Worm (Caenorhabditis elegans): ENCODE data around the gene ssup-72.

ssup-72 gene

DNA sequence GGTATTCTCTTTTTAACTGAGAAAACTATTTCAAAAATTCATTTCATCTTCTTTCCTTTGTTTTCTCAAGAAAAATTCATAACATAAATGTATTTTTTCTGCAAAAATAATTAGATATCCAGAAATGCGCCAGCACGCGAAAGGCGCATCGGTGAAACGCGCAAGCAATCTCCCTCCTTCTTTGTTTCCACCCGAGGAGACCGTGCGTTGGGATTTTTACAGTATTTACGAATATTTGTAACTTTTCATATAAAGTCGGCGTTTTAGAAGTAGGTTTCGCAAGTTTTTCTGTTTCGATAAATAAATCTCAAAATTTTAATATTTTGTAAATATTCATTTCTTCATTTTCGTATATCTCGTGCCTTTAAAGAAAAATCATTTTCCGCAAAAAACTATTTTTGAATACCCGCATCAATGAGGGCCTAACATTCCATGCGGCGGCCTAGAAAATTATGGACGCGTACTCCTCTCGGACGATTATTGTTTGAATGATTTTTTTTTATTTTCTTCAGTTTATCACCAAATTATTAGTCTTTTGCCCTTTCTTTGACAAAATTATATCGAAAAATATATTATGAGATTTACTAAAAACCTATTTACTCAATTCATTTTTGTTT lies at the start of gene ssup-72:
Gene ssup-72 (plus strand): TSS at position 181 of the 617 bp plus-strand sequence.
- peak; percentile 49 for TF ChIP-seq rbr-2 (tag; optimal IDR thresholded peaks at IDR 0.05)
- TF ChIP-seq T20F7.1 (GFP tag; optimal IDR thresholded peaks at IDR 0.05): peak; percentile 60
- TF ChIP-seq nhr-28 (tag; optimal IDR thresholded peaks at IDR 0.05): peak; percentile 2
- no peak for TF ChIP-seq nhr-6 (tag; optimal IDR thresholded peaks at IDR 0.05)
- TF ChIP-seq hlh-30 (tag; optimal IDR thresholded peaks at IDR 0.05; ENCODE audit: insufficient read depth): peak; percentile 51
- peak; percentile 60 for TF ChIP-seq F49E8.2 (tag; optimal IDR thresholded peaks at IDR 0.05; ENCODE audit: borderline replicate concordance)
- TF ChIP-seq mdl-1 (tag; optimal IDR thresholded peaks at IDR 0.05): peak in 1 of 2 experiments; percentile 32
- TF ChIP-seq mes-2 (tag; optimal IDR thresholded peaks at IDR 0.05; ENCODE audit: poor library complexity, severe bottlenecking): peak; percentile 98
- TF ChIP-seq D1046.2 (GFP tag; IDR thresholded peaks at IDR 0.05): no peak
- peak in 1 of 2 experiments; percentile 77 for TF ChIP-seq hif-1 (tag; optimal IDR thresholded peaks at IDR 0.05)
- peak; percentile 88 for TF ChIP-seq dpl-1 (GFP tag; optimal IDR thresholded peaks at IDR 0.05)
- TF ChIP-seq nhr-42 (GFP tag; IDR thresholded peaks at IDR 0.05): no peak
- TF ChIP-seq lsy-2 (tag; optimal IDR thresholded peaks at IDR 0.05): peak in 1 of 2 experiments; percentile 84
- no peak for TF ChIP-seq ctbp-1 (GFP tag; IDR thresholded peaks at IDR 0.05)
- peak; percentile 43; the same call in 1 of the 2 replicates for TF ChIP-seq ZK337.2 (GFP tag; IDR thresholded peaks at IDR 0.05)
- peak; percentile 42 for TF ChIP-seq spr-1 (tag; optimal IDR thresholded peaks at IDR 0.05)
- peak; percentile 65 for TF ChIP-seq mep-1 (tag; optimal IDR thresholded peaks at IDR 0.05)
- TF ChIP-seq hmg-1.1 (GFP tag; IDR thresholded peaks at IDR 0.05): 0 out of 2 replicates have a peak, but pooled peaks have one; percentile 34
- no peak for TF ChIP-seq pha-4 (GFP tag; IDR thresholded peaks at IDR 0.05)
- no peak for TF ChIP-seq pha-4 (tag; optimal IDR thresholded peaks at IDR 0.05)
- TF ChIP-seq hlh-11 (tag; optimal IDR thresholded peaks at IDR 0.05): peak; percentile 6
- peak; percentile 36 for TF ChIP-seq nhr-48 (tag; optimal IDR thresholded peaks at IDR 0.05)
- TF ChIP-seq lin-39 (tag; optimal IDR thresholded peaks at IDR 0.05): no peak
- TF ChIP-seq dve-1 (tag; optimal IDR thresholded peaks at IDR 0.05; ENCODE audit: insufficient read depth): peak; percentile 39
- TF ChIP-seq unc-130 (GFP tag; optimal IDR thresholded peaks at IDR 0.05): peak; percentile 75
- no peak for TF ChIP-seq snpc-4 (tag; optimal IDR thresholded peaks at IDR 0.05)
- 0 out of 2 replicates have a peak, but pooled peaks have one; percentile 12 for TF ChIP-seq ceh-44 (GFP tag; IDR thresholded peaks at IDR 0.05)
- peak; percentile 5 for TF ChIP-seq aha-1 (tag)
- TF ChIP-seq daf-16 (GFP tag; optimal IDR thresholded peaks at IDR 0.05): no peak
- TF ChIP-seq daf-16 (tag; optimal IDR thresholded peaks at IDR 0.05): peak; percentile 32
- no peak for TF ChIP-seq ceh-62 (tag; optimal IDR thresholded peaks at IDR 0.05)

DNA sequence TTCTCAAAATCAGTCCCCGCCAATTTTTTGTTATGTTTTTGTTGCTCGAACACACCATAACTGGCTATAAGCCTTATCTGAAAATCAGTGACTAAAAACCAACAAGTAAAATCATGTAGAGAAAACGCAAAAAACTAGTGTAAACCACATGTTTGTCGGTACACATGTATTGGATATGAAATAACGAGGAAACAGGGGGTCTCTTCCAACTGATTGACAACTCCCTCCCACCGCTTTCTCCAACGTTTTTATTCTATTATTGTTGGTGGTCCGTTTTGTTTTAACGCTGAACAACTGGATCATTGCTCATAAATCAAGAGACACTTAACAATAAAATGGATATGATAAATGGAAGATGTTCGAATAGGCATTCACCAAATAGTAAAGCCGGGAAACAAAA lies 49.6 kb upstream of the ssup-72 start:
- TF ChIP-seq ceh-82 (tag; optimal IDR thresholded peaks at IDR 0.05) (no peak), unc-62 (GFP tag; optimal IDR thresholded peaks at IDR 0.05 in 1 of 2) (peak in 1 of 2 experiments; percentile 69), unc-62 (tag; optimal IDR thresholded peaks at IDR 0.05) (no peak)

DNA sequence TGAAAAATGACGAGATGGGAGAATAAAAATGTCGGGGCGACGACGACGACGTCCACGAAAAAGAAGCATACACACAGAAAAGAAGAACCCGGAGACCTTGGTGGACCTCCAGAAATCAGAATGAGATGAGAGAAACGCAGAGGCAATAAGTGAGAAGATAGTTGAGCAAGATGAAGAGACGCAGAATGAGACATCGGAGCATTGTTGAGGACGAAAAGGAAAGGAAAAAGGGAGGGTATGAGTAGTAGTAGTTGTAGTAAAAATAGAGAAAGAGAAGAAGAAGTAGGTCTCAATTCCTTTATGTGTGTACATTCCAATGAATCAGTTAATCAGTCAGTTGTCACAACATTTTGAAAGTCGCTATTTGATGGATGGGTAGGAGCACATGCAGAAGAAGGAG lies 47.1 kb upstream of the ssup-72 start, which contains the start of gene T14B4.8:
Gene T14B4.8 (minus strand): TSS at position 60 of the 400 bp plus-strand sequence.
- TF ChIP-seq mxl-2 (GFP tag; conservative IDR thresholded peaks at IDR 0.05): no peak
- peak in 1 of 2 experiments; percentile 94 for TF ChIP-seq unc-62 (GFP tag; optimal IDR thresholded peaks at IDR 0.05 in 1 of 2)
- no peak for TF ChIP-seq unc-62 (tag; optimal IDR thresholded peaks at IDR 0.05)
- no peak for TF ChIP-seq nhr-11 (tag; optimal IDR thresholded peaks at IDR 0.05)
- no peak for TF ChIP-seq mes-2 (tag; optimal IDR thresholded peaks at IDR 0.05; ENCODE audit: poor library complexity, severe bottlenecking)
- TF ChIP-seq attf-4 (tag; optimal IDR thresholded peaks at IDR 0.05): no peak
- TF ChIP-seq fkh-10 (GFP tag; optimal IDR thresholded peaks at IDR 0.05): peak; percentile 22
- no peak for TF ChIP-seq R02D3.7 (tag; optimal IDR thresholded peaks at IDR 0.05)
- no peak for TF ChIP-seq tag-97 (GFP tag; IDR thresholded peaks at IDR 0.05)
- TF ChIP-seq set-16 (GFP tag; IDR thresholded peaks at IDR 0.05): no peak
- TF ChIP-seq dmd-6 (GFP tag; IDR thresholded peaks at IDR 0.05): no peak
- TF ChIP-seq dmd-9 (GFP tag; IDR thresholded peaks at IDR 0.05): no peak
- TF ChIP-seq hlh-11 (tag; optimal IDR thresholded peaks at IDR 0.05): no peak
- no peak for TF ChIP-seq ama-1 (optimal IDR thresholded peaks at IDR 0.05)
- TF ChIP-seq hmg-1.1 (GFP tag; IDR thresholded peaks at IDR 0.05): peak; percentile 38; the same call in 1 of the 2 replicates
